Worm (Caenorhabditis elegans): ENCODE results near the gene T04A8.7.

- TF ChIP-seq ama-1 (optimal IDR thresholded peaks at IDR 0.05): no peak
- no peak for TF ChIP-seq ceh-13 (GFP tag; optimal IDR thresholded peaks at IDR 0.05)
- no peak for TF ChIP-seq aly-1 (tag; optimal IDR thresholded peaks at IDR 0.05)
- no peak for TF ChIP-seq tra-4 (tag; optimal IDR thresholded peaks at IDR 0.05)
- no peak for TF ChIP-seq scrt-1 (GFP tag; IDR thresholded peaks at IDR 0.05)
- no peak for TF ChIP-seq tbx-37 (GFP tag; conservative IDR thresholded peaks at IDR 0.05)
- TF ChIP-seq pes-1 (GFP tag; IDR thresholded peaks at IDR 0.05): no peak
- no peak for TF ChIP-seq hnd-1 (tag; optimal IDR thresholded peaks at IDR 0.05)
Observed at ce11 chrIII:4665272-4665671, 29.9 kb upstream of the T04A8.7 start, which contains the start of gene T23F11.4.

Data from whole organism, early embryonic.